Worm (Caenorhabditis elegans) whole organism, L2 larva: ENCODE data around the gene C01G12.9.

ENCODE experiments used
- F13H6.1 ChIP-seq: sonication (generic microtip); optimal IDR thresholded peaks from 2 replicates; lab custom pipeline; 2016; ENCODE audit warnings: missing genetic modification characterization, missing compliant biosample characterization
- R02D3.7 ChIP-seq: fragments of 150-350 bp; optimal IDR thresholded peaks from 2 replicates; lab custom pipeline; 2014; ENCODE audit warnings: missing biosample characterization, missing genetic modification characterization
- Y55F3AM.14 ChIP-seq: fragments of 200-800 bp; sonication (Bioruptor generic); optimal IDR thresholded peaks from 2 replicates; lab custom pipeline; 2018; ENCODE audit warnings: mild to moderate bottlenecking, missing genetic modification characterization, missing compliant biosample characterization
- ZK546.5 ChIP-seq: sonication (generic microtip); optimal IDR thresholded peaks from 2 replicates; lab custom pipeline; 2017; ENCODE audit warnings: missing biosample characterization, missing genetic modification characterization
- blmp-1 ChIP-seq: sonication (generic microtip); optimal IDR thresholded peaks from 2 replicates; lab custom pipeline; 2017; ENCODE audit warnings: missing genetic modification characterization, mild to moderate bottlenecking, missing compliant biosample characterization, antibody characterized with exemption, moderate library complexity; ENCODE audit not compliant: insufficient read depth
- ceh-16 ChIP-seq: fragments of 150-350 bp; optimal IDR thresholded peaks from 2 replicates; lab custom pipeline; 2014; ENCODE audit warnings: missing biosample characterization, missing genetic modification characterization
- ceh-82 ChIP-seq: fragments of 150-350 bp; optimal IDR thresholded peaks from 2 replicates; lab custom pipeline; 2014; ENCODE audit warnings: missing biosample characterization, missing genetic modification characterization
- crh-2 ChIP-seq: sonication (generic microtip); optimal IDR thresholded peaks from 2 replicates; lab custom pipeline; 2017; ENCODE audit warnings: missing biosample characterization, missing genetic modification characterization
- egl-27 ChIP-seq: sonication (generic microtip); optimal IDR thresholded peaks from 3 replicates; lab custom pipeline; 2017; ENCODE audit warnings: missing biosample characterization, missing genetic modification reagents, missing genetic modification characterization
- elt-3 ChIP-seq: sonication (generic microtip); optimal IDR thresholded peaks from 2 replicates; lab custom pipeline; 2017; ENCODE audit warnings: missing biosample characterization, missing genetic modification characterization
- fos-1 ChIP-seq: fragments of 150-350 bp; optimal IDR thresholded peaks from 2 replicates; lab custom pipeline; 2014; ENCODE audit warnings: missing biosample characterization, missing genetic modification characterization
- gmeb-1 ChIP-seq: fragments of 150-350 bp; optimal IDR thresholded peaks from 2 replicates; lab custom pipeline; 2014; ENCODE audit warnings: missing biosample characterization, missing genetic modification characterization
- lin-13 ChIP-seq: fragments of 150-350 bp; optimal IDR thresholded peaks from 2 replicates; lab custom pipeline; 2014; ENCODE audit warnings: missing biosample characterization, missing genetic modification reagents, missing genetic modification characterization
- lsy-2 ChIP-seq, 2 experiments: fragments of 150-350 bp in 1 of 2; sonication (generic microtip) in 1 of 2; optimal IDR thresholded peaks; 2 replicates each; lab custom pipeline; 2014 to 2017; ENCODE audit warnings: missing biosample characterization in 2 of 2, missing genetic modification characterization in 2 of 2
- mab-5 ChIP-seq: fragments of 150-350 bp; optimal IDR thresholded peaks from 2 replicates; lab custom pipeline; 2014; ENCODE audit warnings: missing biosample characterization, missing genetic modification characterization
- mdl-1 ChIP-seq, 2 experiments: fragments of 150-350 bp in 1 of 2; sonication (generic microtip) in 1 of 2; optimal IDR thresholded peaks; 2 replicates each; lab custom pipeline; 2017; ENCODE audit warnings: missing biosample characterization in 2 of 2, missing genetic modification characterization in 2 of 2
- nhr-10 ChIP-seq: sonication (generic microtip); optimal IDR thresholded peaks from 2 replicates; lab custom pipeline; 2017; ENCODE audit warnings: missing biosample characterization, missing genetic modification characterization
- nhr-11 ChIP-seq: fragments of 150-350 bp; optimal IDR thresholded peaks from 2 replicates; lab custom pipeline; 2014; ENCODE audit warnings: missing biosample characterization, missing genetic modification characterization
- nhr-12 ChIP-seq: fragments of 150-350 bp; optimal IDR thresholded peaks from 2 replicates; lab custom pipeline; 2014; ENCODE audit warnings: missing biosample characterization, missing genetic modification characterization
- nhr-129 ChIP-seq: fragments of 150-350 bp; optimal IDR thresholded peaks from 2 replicates; lab custom pipeline; 2014; ENCODE audit warnings: missing biosample characterization, missing genetic modification characterization
- nhr-21 ChIP-seq: fragments of 150-350 bp; optimal IDR thresholded peaks from 2 replicates; lab custom pipeline; 2014; ENCODE audit warnings: missing biosample characterization, missing genetic modification characterization
- nhr-23 ChIP-seq: fragments of 150-350 bp; optimal IDR thresholded peaks from 2 replicates; lab custom pipeline; 2014; ENCODE audit warnings: missing biosample characterization, missing genetic modification reagents, missing genetic modification characterization
- nhr-237 ChIP-seq: fragments of 150-350 bp; optimal IDR thresholded peaks from 2 replicates; lab custom pipeline; 2014; ENCODE audit warnings: missing biosample characterization, missing genetic modification characterization
- nhr-25 ChIP-seq: fragments of 150-350 bp; sonication (generic microtip); optimal IDR thresholded peaks from 3 replicates; lab custom pipeline; 2014; ENCODE audit warnings: missing biosample characterization, missing genetic modification characterization
- nhr-6 ChIP-seq: fragments of 150-350 bp; optimal IDR thresholded peaks from 2 replicates; lab custom pipeline; 2014; ENCODE audit warnings: missing biosample characterization, missing genetic modification characterization
- nhr-77 ChIP-seq: fragments of 150-350 bp; optimal IDR thresholded peaks from 2 replicates; lab custom pipeline; 2014; ENCODE audit warnings: missing biosample characterization, missing genetic modification characterization
- peb-1 ChIP-seq: fragments of 150-350 bp; optimal IDR thresholded peaks from 2 replicates; lab custom pipeline; 2014; ENCODE audit warnings: missing biosample characterization, missing genetic modification characterization
- skn-1 ChIP-seq: sonication (generic microtip); optimal IDR thresholded peaks from 2 replicates; lab custom pipeline; 2017; ENCODE audit warnings: missing biosample characterization, missing genetic modification characterization
- sma-3 ChIP-seq: sonication (generic microtip); optimal IDR thresholded peaks from 2 replicates; lab custom pipeline; 2016; ENCODE audit warnings: missing genetic modification reagents, missing genetic modification characterization, missing compliant biosample characterization
- sma-9 ChIP-seq, 2 experiments: fragments of 150-350 bp in 1 of 2; sonication (generic microtip) in 1 of 2; optimal IDR thresholded peaks; 2 replicates each; lab custom pipeline; 2014 to 2016; ENCODE audit warnings: missing genetic modification characterization in 2 of 2, mild to moderate bottlenecking in 1 of 2, missing biosample characterization in 1 of 2, missing compliant biosample characterization in 1 of 2, missing genetic modification reagents in 1 of 2, moderate library complexity in 1 of 2
- snpc-4 ChIP-seq: fragments of 150-350 bp; optimal IDR thresholded peaks from 2 replicates; lab custom pipeline; 2014; ENCODE audit warnings: missing biosample characterization, missing genetic modification characterization
- unc-39 ChIP-seq: fragments of 150-350 bp; optimal IDR thresholded peaks from 2 replicates; lab custom pipeline; 2014; ENCODE audit warnings: missing biosample characterization, missing genetic modification characterization
- unc-55 ChIP-seq: fragments of 150-350 bp; sonication (generic microtip); optimal IDR thresholded peaks from 3 replicates; lab custom pipeline; 2014; ENCODE audit warnings: missing biosample characterization, missing genetic modification reagents, missing genetic modification characterization
- unc-62 ChIP-seq: fragments of 150-350 bp; optimal IDR thresholded peaks from 2 replicates; lab custom pipeline; 2014; ENCODE audit warnings: missing biosample characterization, missing genetic modification reagents, missing genetic modification characterization
- zag-1 ChIP-seq: fragments of 150-350 bp; optimal IDR thresholded peaks from 2 replicates; lab custom pipeline; 2014; ENCODE audit warnings: missing biosample characterization, missing genetic modification characterization
- ztf-11 ChIP-seq: sonication (generic microtip); optimal IDR thresholded peaks from 2 replicates; lab custom pipeline; 2017; ENCODE audit warnings: missing biosample characterization, missing genetic modification characterization
- ztf-4 ChIP-seq: fragments of 150-350 bp; optimal IDR thresholded peaks from 2 replicates; lab custom pipeline; 2014; ENCODE audit warnings: missing biosample characterization, missing genetic modification characterization

The C01G12.9 gene

ce11 chrII:14598367-14598766, 19.6 kb downstream of the C01G12.9 start (continued):
- TF ChIP-seq nhr-10 (tag; lab: Kevin White, UChicago) (peak; percentile 7), skn-1 (tag; lab: Kevin White, UChicago) (no peak), nhr-77 (no peak), Y55F3AM.14 (GFP tag; lab: Kevin White, UChicago) (no peak), ztf-11 (tag; lab: Kevin White, UChicago) (no peak), peb-1 (tag; lab: Kevin White, UChicago) (no peak), F13H6.1 (tag; lab: Kevin White, UChicago) (peak; percentile 76), zag-1 (tag; lab: Kevin White, UChicago) (no peak), nhr-23 (tag; lab: Kevin White, UChicago) (no peak), nhr-25 (tag; lab: Kevin White, UChicago) (no peak), lin-13 (GFP tag; lab: Kevin White, UChicago) (peak; percentile 22), lsy-2 (tag; optimal IDR thresholded peaks at IDR 0.05; lab: Kevin White, UChicago) (peak in 1 of 2 experiments; percentile 81), ZK546.5 (tag; lab: Kevin White, UChicago) (no peak)
- TF ChIP-seq, all 48 proteins: peak for 17

ce11 chrII:14599284-14599862, 20.6 kb downstream of the C01G12.9 start:
- TF ChIP-seq ztf-4 (tag; lab: Kevin White, UChicago) = no peak
- TF ChIP-seq ceh-82 (tag; lab: Kevin White, UChicago) = no peak
- no peak for TF ChIP-seq nhr-6 (tag; lab: Kevin White, UChicago)
- TF ChIP-seq nhr-237 (tag; lab: Kevin White, UChicago) = no peak
- no peak for TF ChIP-seq unc-39 (tag; lab: Kevin White, UChicago)
- TF ChIP-seq Y55F3AM.14 (GFP tag; lab: Kevin White, UChicago) = no peak
- TF ChIP-seq lin-13 (GFP tag; lab: Kevin White, UChicago) = no peak
- no peak for TF ChIP-seq nhr-12 (tag; lab: Kevin White, UChicago)
- TF ChIP-seq mab-5 = no peak
- TF ChIP-seq nhr-21 = no peak
- no peak for TF ChIP-seq mdl-1 (tag; optimal IDR thresholded peaks at IDR 0.05; lab: Kevin White, UChicago)
- TF ChIP-seq lsy-2 (tag; optimal IDR thresholded peaks at IDR 0.05; lab: Kevin White, UChicago) = no peak
- no peak for TF ChIP-seq snpc-4 (tag; lab: Kevin White, UChicago)
- TF ChIP-seq egl-27 (tag; lab: Kevin White, UChicago) = no peak
- no peak for TF ChIP-seq zag-1 (tag; lab: Kevin White, UChicago)
- no peak for TF ChIP-seq unc-55 (GFP tag; lab: Kevin White, UChicago)
- no peak for TF ChIP-seq F13H6.1 (tag; lab: Kevin White, UChicago)
- no peak for TF ChIP-seq nhr-25 (tag; lab: Kevin White, UChicago)
- TF ChIP-seq, all 48 proteins: peak for 0

- TF ChIP-seq gmeb-1 (tag; lab: Kevin White, UChicago) (no peak), elt-3 (tag; lab: Kevin White, UChicago) (no peak), egl-27 (tag; lab: Kevin White, UChicago) (no peak), nhr-6 (tag; lab: Kevin White, UChicago) (no peak), crh-2 (tag; lab: Kevin White, UChicago) (peak; percentile 31), sma-9 (GFP tag; optimal IDR thresholded peaks at IDR 0.05; lab: Kevin White, UChicago) (peak; percentile 68), sma-9 (tag; optimal IDR thresholded peaks at IDR 0.05; lab: Kevin White, UChicago) (no peak), fos-1 (tag; lab: Kevin White, UChicago) (peak; percentile 44), sma-3 (GFP tag; lab: Kevin White, UChicago) (peak; percentile 15), unc-62 (GFP tag; lab: Kevin White, UChicago) (no peak), mab-5 (no peak), ceh-82 (tag; lab: Kevin White, UChicago) (no peak), nhr-25 (tag; lab: Kevin White, UChicago) (peak; percentile 27), nhr-129 (tag; lab: Kevin White, UChicago) (peak; percentile 36), nhr-10 (tag; lab: Kevin White, UChicago) (no peak), R02D3.7 (tag; lab: Kevin White, UChicago) (no peak), ceh-16 (no peak), lsy-2 (tag; optimal IDR thresholded peaks at IDR 0.05; lab: Kevin White, UChicago) (peak in 1 of 2 experiments; percentile 11), nhr-11 (tag; lab: Kevin White, UChicago) (no peak), F13H6.1 (tag; lab: Kevin White, UChicago) (no peak), blmp-1 (tag; lab: Kevin White, UChicago) (peak; percentile 26)
Observed at ce11 chrII:14599933-14600630, 21.3 kb downstream of the C01G12.9 start.
